Fruit fly (Drosophila melanogaster) Kc167 (cell line): Measurements from ENCODE around the gene CG32485.

ENCODE experiments used
- Myc ChIP-seq: fragments of >200 bp; optimal IDR thresholded peaks from 2 replicates; lab custom pipeline; 2017; ENCODE audit warnings: missing external identifiers
- h ChIP-seq: fragments of >200 bp; optimal IDR thresholded peaks from 3 replicates; lab custom pipeline; 2018; ENCODE audit warnings: missing external identifiers
- psq ChIP-seq: fragments of >200 bp; optimal IDR thresholded peaks from 2 replicates; lab custom pipeline; 2017; ENCODE audit warnings: missing external identifiers

DNA sequence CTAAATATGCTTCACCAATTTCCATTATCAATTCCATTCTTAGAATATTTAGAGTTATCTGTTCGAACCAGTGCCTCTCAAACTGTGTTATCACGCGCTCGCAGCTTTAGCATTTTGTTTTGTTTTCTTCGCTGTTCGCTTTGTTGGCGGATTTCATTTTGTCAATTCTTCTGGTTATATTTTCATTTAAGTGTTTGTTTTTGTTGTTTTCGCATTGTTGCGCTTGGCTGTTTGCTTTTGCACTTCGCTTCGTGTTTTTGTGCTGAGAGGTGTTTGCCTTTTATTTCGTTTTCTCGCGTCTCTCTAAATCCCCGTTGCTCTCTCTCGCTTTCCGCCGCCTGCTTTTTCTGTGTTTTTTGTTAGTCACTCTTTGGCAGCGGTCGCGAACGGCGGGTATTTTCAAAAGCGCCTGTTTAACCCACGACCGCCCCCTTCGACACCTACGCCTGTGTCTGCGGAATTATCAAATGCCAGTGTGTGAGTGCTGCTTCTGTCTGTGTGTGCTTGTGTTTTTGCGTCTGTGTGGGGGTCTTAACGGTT, 27.5 kb downstream of the CG32485 start:
- TF ChIP-seq psq (lab: Kevin White, UChicago): no peak
- no peak for TF ChIP-seq Myc
- no peak for TF ChIP-seq h (lab: Kevin White, UChicago)
